Worm (Caenorhabditis elegans) whole organism, late embryonic: ENCODE measurements around the gene R05H10.7.
A peak's percentile ranks its signal among the peaks of the same experiment; 100 is the strongest.

Experiments
- C08G9.2 ChIP-seq: sonication (generic microtip); optimal IDR thresholded peaks from 2 replicates; lab custom pipeline; 2016; ENCODE audit warnings: mild to moderate bottlenecking, missing genetic modification characterization, moderate library complexity, missing compliant biosample characterization
- F13H6.1 ChIP-seq: sonication (generic microtip); optimal IDR thresholded peaks from 2 replicates; lab custom pipeline; 2016; ENCODE audit warnings: missing genetic modification characterization, missing compliant biosample characterization
- ahr-1 ChIP-seq: sonication (generic microtip); optimal IDR thresholded peaks from 2 replicates; lab custom pipeline; 2016; ENCODE audit warnings: missing genetic modification characterization, missing compliant biosample characterization
- ceh-2 ChIP-seq: sonication (generic microtip); optimal IDR thresholded peaks from 2 replicates; lab custom pipeline; 2016; ENCODE audit warnings: missing genotype, missing genetic modification characterization, missing compliant biosample characterization
- ceh-31 ChIP-seq: sonication (generic microtip); optimal IDR thresholded peaks from 2 replicates; lab custom pipeline; 2016; ENCODE audit warnings: missing genetic modification characterization, missing compliant biosample characterization
- ceh-45 ChIP-seq: fragments of 200-800 bp; sonication (Bioruptor generic); IDR thresholded peaks from 2 replicates; pipeline ENCODE4 v1.3.6; 2022; ENCODE audit warnings: missing genetic modification reagents, missing genetic modification characterization, missing compliant biosample characterization
- ceh-48 ChIP-seq: sonication (generic microtip); optimal IDR thresholded peaks from 2 replicates; lab custom pipeline; 2016; ENCODE audit warnings: missing genetic modification characterization, inconsistent platforms, missing compliant biosample characterization
- ceh-6 ChIP-seq: fragments of 200-800 bp; sonication (Bioruptor generic); optimal IDR thresholded peaks from 2 replicates; lab custom pipeline; 2018; ENCODE audit warnings: mild to moderate bottlenecking, missing genetic modification characterization, missing compliant biosample characterization
- ceh-9 ChIP-seq: sonication (generic microtip); optimal IDR thresholded peaks from 2 replicates; lab custom pipeline; 2016; ENCODE audit warnings: mild to moderate bottlenecking, missing genetic modification characterization, inconsistent platforms, missing compliant biosample characterization
- che-1 ChIP-seq: sonication (generic microtip); optimal IDR thresholded peaks from 2 replicates; lab custom pipeline; 2016; ENCODE audit warnings: mild to moderate bottlenecking, missing genetic modification characterization, missing compliant biosample characterization
- dmd-4 ChIP-seq: sonication (generic microtip); optimal IDR thresholded peaks from 2 replicates; lab custom pipeline; 2016; ENCODE audit warnings: borderline replicate concordance, missing genetic modification characterization, missing compliant biosample characterization
- dve-1 ChIP-seq: sonication (generic microtip); optimal IDR thresholded peaks from 2 replicates; lab custom pipeline; 2017; ENCODE audit warnings: antibody characterized with exemption, mild to moderate bottlenecking, missing genetic modification characterization, missing compliant biosample characterization
- elt-2 ChIP-seq: sonication (generic microtip); optimal IDR thresholded peaks from 2 replicates; lab custom pipeline; 2016; ENCODE audit warnings: missing genetic modification reagents, missing genetic modification characterization, missing compliant biosample characterization
- elt-4 ChIP-seq: sonication (generic microtip); optimal IDR thresholded peaks from 2 replicates; lab custom pipeline; 2016; ENCODE audit warnings: missing genetic modification characterization, missing compliant biosample characterization
- ets-4 ChIP-seq: sonication (generic microtip); optimal IDR thresholded peaks from 2 replicates; lab custom pipeline; 2016; ENCODE audit warnings: missing genetic modification characterization, missing compliant biosample characterization
- fkh-10 ChIP-seq: fragments of 150-350 bp; optimal IDR thresholded peaks from 2 replicates; lab custom pipeline; 2014; ENCODE audit warnings: missing biosample characterization, missing genetic modification reagents, missing genetic modification characterization
- fkh-6 ChIP-seq: sonication (generic microtip); optimal IDR thresholded peaks from 2 replicates; lab custom pipeline; 2016; ENCODE audit warnings: missing genetic modification characterization, missing compliant biosample characterization
- hlh-15 ChIP-seq: sonication (generic microtip); optimal IDR thresholded peaks from 2 replicates; lab custom pipeline; 2016; ENCODE audit warnings: missing genetic modification characterization, missing compliant biosample characterization
- lim-6 ChIP-seq: sonication (generic microtip); optimal IDR thresholded peaks from 2 replicates; lab custom pipeline; 2016; ENCODE audit warnings: missing genetic modification characterization, missing compliant biosample characterization
- mec-3 ChIP-seq: sonication (generic microtip); optimal IDR thresholded peaks from 2 replicates; lab custom pipeline; 2016; ENCODE audit warnings: borderline replicate concordance, missing genetic modification characterization, missing compliant biosample characterization
- nfya-1 ChIP-seq: sonication (generic microtip); optimal IDR thresholded peaks from 2 replicates; lab custom pipeline; 2017; ENCODE audit warnings: missing genetic modification characterization, mild to moderate bottlenecking, missing compliant biosample characterization, antibody characterized with exemption, moderate library complexity
- npax-4 ChIP-seq: sonication (generic microtip); optimal IDR thresholded peaks from 2 replicates; lab custom pipeline; 2016; ENCODE audit warnings: missing genetic modification characterization, missing compliant biosample characterization
- pag-3 ChIP-seq: sonication (generic microtip); optimal IDR thresholded peaks from 2 replicates; lab custom pipeline; 2016; ENCODE audit warnings: missing compliant biosample characterization, missing genetic modification characterization, borderline replicate concordance
- pat-9 ChIP-seq: fragments of 200-800 bp; sonication (Bioruptor generic); optimal IDR thresholded peaks from 2 replicates; lab custom pipeline; 2018; ENCODE audit warnings: mild to moderate bottlenecking, missing genetic modification characterization, moderate library complexity, missing compliant biosample characterization
- pax-1 ChIP-seq: fragments of 150-350 bp; optimal IDR thresholded peaks from 2 replicates; lab custom pipeline; 2014; ENCODE audit warnings: missing biosample characterization, missing genetic modification characterization
- pha-4 ChIP-seq: fragments of 150-350 bp; optimal IDR thresholded peaks from 2 replicates; lab custom pipeline; 2018; ENCODE audit warnings: missing biosample characterization, missing genetic modification reagents, missing genetic modification characterization
- ref-2 ChIP-seq: sonication (generic microtip); optimal IDR thresholded peaks from 2 replicates; lab custom pipeline; 2016; ENCODE audit warnings: missing genetic modification characterization, missing compliant biosample characterization
- rnt-1 ChIP-seq: sonication (generic microtip); optimal IDR thresholded peaks from 2 replicates; lab custom pipeline; 2016; ENCODE audit warnings: missing genetic modification characterization, missing compliant biosample characterization
- sox-2 ChIP-seq: fragments of 200-800 bp; sonication (Bioruptor generic); IDR thresholded peaks from 2 replicates; pipeline ENCODE4 v1.3.6; 2022; ENCODE audit warnings: missing genetic modification reagents, missing genetic modification characterization, missing compliant biosample characterization
- sox-4 ChIP-seq: sonication (generic microtip); optimal IDR thresholded peaks from 2 replicates; lab custom pipeline; 2017; ENCODE audit warnings: mild to moderate bottlenecking, missing genetic modification characterization, inconsistent platforms, missing compliant biosample characterization
- syd-9 ChIP-seq: sonication (generic microtip); optimal IDR thresholded peaks from 2 replicates; lab custom pipeline; 2016; ENCODE audit warnings: mild to moderate bottlenecking, missing genetic modification characterization, moderate library complexity, missing compliant biosample characterization
- tbx-2 ChIP-seq: sonication (generic microtip); optimal IDR thresholded peaks from 2 replicates; lab custom pipeline; 2016; ENCODE audit warnings: missing genetic modification characterization, missing compliant biosample characterization
- ttx-3 ChIP-seq: sonication (generic microtip); optimal IDR thresholded peaks from 2 replicates; lab custom pipeline; 2016; ENCODE audit warnings: missing genetic modification reagents, missing genetic modification characterization, missing compliant biosample characterization
- unc-55 ChIP-seq: sonication (generic microtip); optimal IDR thresholded peaks from 2 replicates; lab custom pipeline; 2017; ENCODE audit warnings: missing biosample characterization, missing genetic modification reagents, missing genetic modification characterization
- zip-5 ChIP-seq: sonication (generic microtip); optimal IDR thresholded peaks from 2 replicates; lab custom pipeline; 2016; ENCODE audit warnings: missing genetic modification characterization, missing compliant biosample characterization

The R05H10.7 gene

ce11 chrII:14812231-14812630 lies 43.1 kb upstream of the R05H10.7 start, which contains the start of gene osta-3:
TSS of gene osta-3 (plus strand) at chrII:14812531.
- TF ChIP-seq syd-9 (tag; lab: Kevin White, UChicago) (no peak), ceh-6 (GFP tag; lab: Kevin White, UChicago) (no peak), F13H6.1 (tag; lab: Kevin White, UChicago) (no peak), pax-1 (tag; lab: Kevin White, UChicago) (no peak), ceh-45 (no peak), ttx-3 (no peak), ceh-2 (no peak), sox-2 (GFP tag; lab: Robert Waterston, UW) (no peak), pat-9 (tag; lab: Kevin White, UChicago) (no peak)
- TF ChIP-seq, all 69 proteins: peak for 0

ce11 chrII:14812661-14813060 lies 42.7 kb upstream of the R05H10.7 start:
- TF ChIP-seq pag-3 (no peak), elt-2 (tag; lab: Kevin White, UChicago) (peak; percentile 38)

- TF ChIP-seq ets-4 (tag; lab: Kevin White, UChicago) (no peak), fkh-10 (GFP tag; lab: Kevin White, UChicago) (no peak), C08G9.2 (tag; lab: Kevin White, UChicago) (no peak)
These were observed 42.2 kb upstream of the R05H10.7 start for ce11 chrII:14813106-14813505.

- TF ChIP-seq rnt-1 (no peak), dve-1 (tag; lab: Kevin White, UChicago) (peak; percentile 66), unc-55 (peak; percentile 63), mec-3 (tag; lab: Kevin White, UChicago) (no peak), elt-4 (tag; lab: Kevin White, UChicago) (no peak), tbx-2 (tag; lab: Kevin White, UChicago) (peak; percentile 15), nfya-1 (tag; lab: Kevin White, UChicago) (peak; percentile 46), pax-1 (tag; lab: Kevin White, UChicago) (peak; percentile 25), ahr-1 (tag; lab: Kevin White, UChicago) (no peak), fkh-6 (no peak), F13H6.1 (tag; lab: Kevin White, UChicago) (no peak), syd-9 (tag; lab: Kevin White, UChicago) (no peak), elt-2 (tag; lab: Kevin White, UChicago) (peak; percentile 37), ceh-31 (peak; percentile 51), sox-4 (tag; lab: Kevin White, UChicago) (no peak), pha-4 (tag; lab: Kevin White, UChicago) (no peak)
These were observed 40.3 kb upstream of the R05H10.7 start, which contains the start of gene W01D2.1 for ce11 chrII:14814894-14815568. TSS of gene W01D2.1 (plus strand) at chrII:14815518.

- no peak for TF ChIP-seq mec-3 (tag; lab: Kevin White, UChicago)
- TF ChIP-seq ceh-9 = no peak
- TF ChIP-seq elt-2 (tag; lab: Kevin White, UChicago) = no peak
- TF ChIP-seq tbx-2 (tag; lab: Kevin White, UChicago) = no peak
- TF ChIP-seq, all 69 proteins: peak for 0
These were observed 39.2 kb upstream of the R05H10.7 start for ce11 chrII:14816086-14816485.

- TF ChIP-seq elt-4 (tag; lab: Kevin White, UChicago) (no peak), sox-2 (GFP tag; lab: Robert Waterston, UW) (no peak), ref-2 (tag; lab: Kevin White, UChicago) (no peak), npax-4 (tag; lab: Kevin White, UChicago) (no peak), lim-6 (tag; lab: Kevin White, UChicago) (no peak), hlh-15 (no peak), pha-4 (tag; lab: Kevin White, UChicago) (no peak), pag-3 (no peak), C08G9.2 (tag; lab: Kevin White, UChicago) (no peak), ceh-45 (no peak), zip-5 (no peak), ceh-48 (tag; lab: Kevin White, UChicago) (no peak), tbx-2 (tag; lab: Kevin White, UChicago) (no peak), che-1 (tag; lab: Kevin White, UChicago) (no peak), dmd-4 (tag; lab: Kevin White, UChicago) (no peak)
These were observed 37.0 kb upstream of the R05H10.7 start, which contains the start of gene nhr-61 for ce11 chrII:14818376-14818775. TSS of gene nhr-61 (minus strand) at chrII:14818543.
